Worm (Caenorhabditis elegans) whole organism, L2 larva: ENCODE measurements around the gene bath-5.

Experiments
- C34F6.9 ChIP-seq: fragments of 150-350 bp; optimal IDR thresholded peaks from 2 replicates; lab custom pipeline; 2014; ENCODE audit warnings: missing biosample characterization, missing genetic modification characterization
- F13H6.1 ChIP-seq: sonication (generic microtip); optimal IDR thresholded peaks from 2 replicates; lab custom pipeline; 2016; ENCODE audit warnings: missing genetic modification characterization, missing compliant biosample characterization
- R02D3.7 ChIP-seq: fragments of 150-350 bp; optimal IDR thresholded peaks from 2 replicates; lab custom pipeline; 2014; ENCODE audit warnings: missing biosample characterization, missing genetic modification characterization
- Y55F3AM.14 ChIP-seq: fragments of 200-800 bp; sonication (Bioruptor generic); optimal IDR thresholded peaks from 2 replicates; lab custom pipeline; 2018; ENCODE audit warnings: mild to moderate bottlenecking, missing genetic modification characterization, missing compliant biosample characterization
- alr-1 ChIP-seq: fragments of 150-350 bp; optimal IDR thresholded peaks from 2 replicates; lab custom pipeline; 2014; ENCODE audit warnings: missing biosample characterization, missing genetic modification characterization
- aly-2 ChIP-seq: fragments of 150-350 bp; optimal IDR thresholded peaks from 2 replicates; lab custom pipeline; 2014; ENCODE audit warnings: missing biosample characterization, missing genetic modification characterization
- ama-1 ChIP-seq: fragments of 150-350 bp; optimal IDR thresholded peaks from 2 replicates; lab custom pipeline; 2018; ENCODE audit warnings: inconsistent platforms
- blmp-1 ChIP-seq: sonication (generic microtip); optimal IDR thresholded peaks from 2 replicates; lab custom pipeline; 2017; ENCODE audit warnings: missing genetic modification characterization, mild to moderate bottlenecking, missing compliant biosample characterization, antibody characterized with exemption, moderate library complexity; ENCODE audit not compliant: insufficient read depth
- ceh-16 ChIP-seq: fragments of 150-350 bp; optimal IDR thresholded peaks from 2 replicates; lab custom pipeline; 2014; ENCODE audit warnings: missing biosample characterization, missing genetic modification characterization
- ceh-82 ChIP-seq: fragments of 150-350 bp; optimal IDR thresholded peaks from 2 replicates; lab custom pipeline; 2014; ENCODE audit warnings: missing biosample characterization, missing genetic modification characterization
- egl-27 ChIP-seq: sonication (generic microtip); optimal IDR thresholded peaks from 3 replicates; lab custom pipeline; 2017; ENCODE audit warnings: missing biosample characterization, missing genetic modification reagents, missing genetic modification characterization
- elt-3 ChIP-seq: sonication (generic microtip); optimal IDR thresholded peaks from 2 replicates; lab custom pipeline; 2017; ENCODE audit warnings: missing biosample characterization, missing genetic modification characterization
- fos-1 ChIP-seq: fragments of 150-350 bp; optimal IDR thresholded peaks from 2 replicates; lab custom pipeline; 2014; ENCODE audit warnings: missing biosample characterization, missing genetic modification characterization
- gmeb-1 ChIP-seq: fragments of 150-350 bp; optimal IDR thresholded peaks from 2 replicates; lab custom pipeline; 2014; ENCODE audit warnings: missing biosample characterization, missing genetic modification characterization
- lin-11 ChIP-seq: fragments of 150-350 bp; sonication (generic microtip); optimal IDR thresholded peaks from 2 replicates; lab custom pipeline; 2014; ENCODE audit warnings: missing biosample characterization, missing genetic modification characterization, inconsistent platforms, mixed read lengths
- lsy-2 ChIP-seq, 2 experiments: fragments of 150-350 bp in 1 of 2; sonication (generic microtip) in 1 of 2; optimal IDR thresholded peaks; 2 replicates each; lab custom pipeline; 2014 to 2017; ENCODE audit warnings: missing biosample characterization in 2 of 2, missing genetic modification characterization in 2 of 2
- mab-5 ChIP-seq: fragments of 150-350 bp; optimal IDR thresholded peaks from 2 replicates; lab custom pipeline; 2014; ENCODE audit warnings: missing biosample characterization, missing genetic modification characterization
- mdl-1 ChIP-seq, 2 experiments: fragments of 150-350 bp in 1 of 2; sonication (generic microtip) in 1 of 2; optimal IDR thresholded peaks; 2 replicates each; lab custom pipeline; 2017; ENCODE audit warnings: missing biosample characterization in 2 of 2, missing genetic modification characterization in 2 of 2
- nhr-10 ChIP-seq: sonication (generic microtip); optimal IDR thresholded peaks from 2 replicates; lab custom pipeline; 2017; ENCODE audit warnings: missing biosample characterization, missing genetic modification characterization
- nhr-11 ChIP-seq: fragments of 150-350 bp; optimal IDR thresholded peaks from 2 replicates; lab custom pipeline; 2014; ENCODE audit warnings: missing biosample characterization, missing genetic modification characterization
- nhr-12 ChIP-seq: fragments of 150-350 bp; optimal IDR thresholded peaks from 2 replicates; lab custom pipeline; 2014; ENCODE audit warnings: missing biosample characterization, missing genetic modification characterization
- nhr-21 ChIP-seq: fragments of 150-350 bp; optimal IDR thresholded peaks from 2 replicates; lab custom pipeline; 2014; ENCODE audit warnings: missing biosample characterization, missing genetic modification characterization
- nhr-23 ChIP-seq: fragments of 150-350 bp; optimal IDR thresholded peaks from 2 replicates; lab custom pipeline; 2014; ENCODE audit warnings: missing biosample characterization, missing genetic modification reagents, missing genetic modification characterization
- nhr-237 ChIP-seq: fragments of 150-350 bp; optimal IDR thresholded peaks from 2 replicates; lab custom pipeline; 2014; ENCODE audit warnings: missing biosample characterization, missing genetic modification characterization
- nhr-6 ChIP-seq: fragments of 150-350 bp; optimal IDR thresholded peaks from 2 replicates; lab custom pipeline; 2014; ENCODE audit warnings: missing biosample characterization, missing genetic modification characterization
- nhr-77 ChIP-seq: fragments of 150-350 bp; optimal IDR thresholded peaks from 2 replicates; lab custom pipeline; 2014; ENCODE audit warnings: missing biosample characterization, missing genetic modification characterization
- sem-4 ChIP-seq: fragments of 150-350 bp; optimal IDR thresholded peaks from 2 replicates; lab custom pipeline; 2014; ENCODE audit warnings: missing biosample characterization, missing genetic modification reagents, missing genetic modification characterization
- skn-1 ChIP-seq: sonication (generic microtip); optimal IDR thresholded peaks from 2 replicates; lab custom pipeline; 2017; ENCODE audit warnings: missing biosample characterization, missing genetic modification characterization
- snpc-4 ChIP-seq: fragments of 150-350 bp; optimal IDR thresholded peaks from 2 replicates; lab custom pipeline; 2014; ENCODE audit warnings: missing biosample characterization, missing genetic modification characterization
- unc-39 ChIP-seq: fragments of 150-350 bp; optimal IDR thresholded peaks from 2 replicates; lab custom pipeline; 2014; ENCODE audit warnings: missing biosample characterization, missing genetic modification characterization
- unc-55 ChIP-seq: fragments of 150-350 bp; sonication (generic microtip); optimal IDR thresholded peaks from 3 replicates; lab custom pipeline; 2014; ENCODE audit warnings: missing biosample characterization, missing genetic modification reagents, missing genetic modification characterization
- zag-1 ChIP-seq: fragments of 150-350 bp; optimal IDR thresholded peaks from 2 replicates; lab custom pipeline; 2014; ENCODE audit warnings: missing biosample characterization, missing genetic modification characterization
- ztf-4 ChIP-seq: fragments of 150-350 bp; optimal IDR thresholded peaks from 2 replicates; lab custom pipeline; 2014; ENCODE audit warnings: missing biosample characterization, missing genetic modification characterization

bath-5 gene

DNA sequence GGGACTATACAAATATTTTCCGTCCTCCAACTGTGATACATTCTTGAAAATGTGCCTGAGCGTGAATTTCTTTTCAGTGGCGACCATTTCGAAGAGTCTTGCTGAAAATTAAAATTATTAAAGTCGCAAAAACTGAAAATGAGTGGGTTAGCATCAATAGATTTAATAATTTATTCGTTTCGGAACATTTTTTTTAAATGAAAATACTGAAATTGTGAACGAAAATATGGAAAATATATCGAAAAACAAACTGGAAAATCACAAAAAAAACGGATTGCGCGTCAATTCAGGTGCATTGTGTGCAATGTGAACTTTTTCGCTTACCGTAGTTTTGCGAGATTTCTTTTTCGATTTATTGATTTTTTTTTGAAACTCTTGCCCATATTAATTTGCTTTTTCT is at the start of gene bath-5:
Gene bath-5, minus strand, starts transcription at position 101 of the 400 bp plus-strand sequence.
- TF ChIP-seq ztf-4 (tag; lab: Kevin White, UChicago) = no peak
- no peak for TF ChIP-seq blmp-1 (tag; lab: Kevin White, UChicago)
- no peak for TF ChIP-seq nhr-10 (tag; lab: Kevin White, UChicago)
- TF ChIP-seq nhr-21 = no peak
- no peak for TF ChIP-seq elt-3
- no peak for TF ChIP-seq unc-55 (GFP tag; lab: Kevin White, UChicago)
- no peak for TF ChIP-seq ceh-16
- TF ChIP-seq C34F6.9 = no peak
- no peak for TF ChIP-seq snpc-4 (tag; lab: Kevin White, UChicago)
- no peak for TF ChIP-seq egl-27 (tag; lab: Kevin White, UChicago)
- no peak for TF ChIP-seq F13H6.1 (tag; lab: Kevin White, UChicago)
- TF ChIP-seq, all 48 proteins: peak for 0

ce11 chrII:2081257-2081656 is 49.5 kb upstream of the bath-5 start, which contains the start of gene T16A1.4:
T16A1.4 (plus strand) TSS chrII:2081557.
- no peak for TF ChIP-seq nhr-77
- no peak for TF ChIP-seq fos-1 (tag; lab: Kevin White, UChicago)
- TF ChIP-seq ama-1 (lab: Kevin White, UChicago) = no peak
- no peak for TF ChIP-seq ztf-4 (tag; lab: Kevin White, UChicago)
- TF ChIP-seq aly-2 (tag; lab: Kevin White, UChicago) = no peak
- TF ChIP-seq lin-11 (tag; lab: Kevin White, UChicago) = no peak
- no peak for TF ChIP-seq mab-5 (tag; lab: Kevin White, UChicago)
- TF ChIP-seq zag-1 (tag; lab: Kevin White, UChicago) = no peak
- TF ChIP-seq blmp-1 (tag; lab: Kevin White, UChicago) = no peak
- TF ChIP-seq nhr-6 (tag; lab: Kevin White, UChicago) = no peak
- TF ChIP-seq alr-1 (tag; lab: Kevin White, UChicago) = no peak
- no peak for TF ChIP-seq unc-55 (GFP tag; lab: Kevin White, UChicago)
- no peak for TF ChIP-seq lsy-2 (tag; optimal IDR thresholded peaks at IDR 0.05; lab: Kevin White, UChicago)

ce11 chrII:2080425-2080824 is 48.7 kb upstream of the bath-5 start, which contains the start of gene F07E5.9:
F07E5.9 (minus strand) TSS chrII:2080525.
- TF ChIP-seq ztf-4 (tag; lab: Kevin White, UChicago) (no peak), nhr-11 (no peak), unc-39 (no peak), nhr-10 (tag; lab: Kevin White, UChicago) (no peak), gmeb-1 (tag; lab: Kevin White, UChicago) (no peak), nhr-77 (no peak), ceh-82 (tag; lab: Kevin White, UChicago) (no peak), C34F6.9 (no peak), nhr-237 (tag; lab: Kevin White, UChicago) (no peak), R02D3.7 (tag; lab: Kevin White, UChicago) (no peak)

ce11 chrII:2076467-2076866 is 44.7 kb upstream of the bath-5 start:
- TF ChIP-seq egl-27 (tag; lab: Kevin White, UChicago) = no peak
- TF ChIP-seq snpc-4 (tag; lab: Kevin White, UChicago) = no peak
- TF ChIP-seq mab-5 (tag; lab: Kevin White, UChicago) = no peak
- TF ChIP-seq nhr-23 (tag; lab: Kevin White, UChicago) = no peak
- no peak for TF ChIP-seq skn-1
- no peak for TF ChIP-seq sem-4
- no peak for TF ChIP-seq Y55F3AM.14 (GFP tag; lab: Kevin White, UChicago)
- no peak for TF ChIP-seq F13H6.1 (tag; lab: Kevin White, UChicago)
- no peak for TF ChIP-seq nhr-77
- no peak for TF ChIP-seq nhr-11
- no peak for TF ChIP-seq lsy-2 (tag; optimal IDR thresholded peaks at IDR 0.05; lab: Kevin White, UChicago)
- TF ChIP-seq nhr-10 (tag; lab: Kevin White, UChicago) = no peak
- no peak for TF ChIP-seq nhr-12 (tag; lab: Kevin White, UChicago)
- TF ChIP-seq, all 48 proteins: peak for 0

- TF ChIP-seq ztf-4 (tag; lab: Kevin White, UChicago) (no peak), nhr-11 (no peak), elt-3 (no peak), mdl-1 (tag; optimal IDR thresholded peaks at IDR 0.05; lab: Kevin White, UChicago) (no peak)
Measured at ce11 chrII:2075513-2075912, 43.8 kb upstream of the bath-5 start, which contains the start of gene F07E5.8. F07E5.8 (minus strand) TSS chrII:2075613.
